Fruit fly (Drosophila melanogaster) whole organism, embryonic: Measurements from ENCODE around the gene CG43095.

Experiments used
- Adf1 ChIP-seq: fragments of 200-800 bp; sonication (Bioruptor generic); IDR thresholded peaks from 2 replicates; pipeline ENCODE4 v1.3.6; 2022; ENCODE audit warnings: missing biosample characterization, missing genetic modification characterization
- Aef1 ChIP-seq: fragments of 200-800 bp; sonication (Bioruptor generic); IDR thresholded peaks from 3 replicates; pipeline ENCODE4 v1.3.6; 2022; ENCODE audit warnings: missing biosample characterization, missing genetic modification characterization
- B-H2 ChIP-seq: fragments of 200-800 bp; sonication (Bioruptor generic); optimal IDR thresholded peaks from 2 replicates; lab custom pipeline; 2018; ENCODE audit warnings: missing biosample characterization, mild to moderate bottlenecking, missing genetic modification characterization
- CG10321 ChIP-seq: fragments of 200-800 bp; sonication (Bioruptor generic); IDR thresholded peaks from 2 replicates; pipeline ENCODE4 v1.3.6; 2022; ENCODE audit warnings: missing biosample characterization, missing genetic modification characterization
- CG11247 ChIP-seq: fragments of 200-800 bp; sonication (Bioruptor generic); IDR thresholded peaks from 2 replicates; pipeline ENCODE4 v1.3.6; 2022; ENCODE audit warnings: missing biosample characterization, missing genetic modification characterization
- CG14667 ChIP-seq: fragments of 200-800 bp; sonication (Bioruptor generic); IDR thresholded peaks from 2 replicates; pipeline ENCODE4 v1.3.6; 2022; ENCODE audit warnings: missing biosample characterization, missing genetic modification characterization
- CG15601 ChIP-seq: fragments of 200-800 bp; sonication (Bioruptor generic); optimal IDR thresholded peaks from 3 replicates; lab custom pipeline; 2019; ENCODE audit warnings: missing biosample characterization, mild to moderate bottlenecking, missing genetic modification characterization, moderate library complexity
- CG1647 ChIP-seq: fragments of 200-800 bp; sonication (Bioruptor generic); optimal IDR thresholded peaks from 3 replicates; lab custom pipeline; 2016; ENCODE audit warnings: missing biosample characterization, missing genetic modification characterization
- CG17359 ChIP-seq: fragments of 200-800 bp; sonication (Bioruptor generic); optimal IDR thresholded peaks from 3 replicates; lab custom pipeline; 2018; ENCODE audit warnings: missing biosample characterization, mild to moderate bottlenecking, missing genetic modification characterization, moderate library complexity
- CG18262 ChIP-seq: fragments of 200-800 bp; optimal IDR thresholded peaks from 3 replicates; lab custom pipeline; 2019; ENCODE audit warnings: missing biosample characterization, mild to moderate bottlenecking, missing genetic modification characterization, moderate library complexity
- CG2120 ChIP-seq: fragments of 200-800 bp; sonication (Bioruptor generic); optimal IDR thresholded peaks from 3 replicates; lab custom pipeline; 2016; ENCODE audit warnings: missing biosample characterization, missing genetic modification characterization
- CG2678 ChIP-seq: fragments of 200-800 bp; sonication (Bioruptor generic); optimal IDR thresholded peaks from 3 replicates; lab custom pipeline; 2019; ENCODE audit warnings: missing biosample characterization, mild to moderate bottlenecking, missing genetic modification characterization, moderate library complexity
- CG2712 ChIP-seq: fragments of 200-800 bp; optimal IDR thresholded peaks from 3 replicates; lab custom pipeline; 2019; ENCODE audit warnings: missing biosample characterization, mild to moderate bottlenecking, missing genetic modification characterization, moderate library complexity
- CG30403 ChIP-seq: fragments of 200-800 bp; sonication (Bioruptor generic); optimal IDR thresholded peaks from 3 replicates; lab custom pipeline; 2016; ENCODE audit warnings: missing biosample characterization, missing genetic modification characterization
- CG3995 ChIP-seq: fragments of 200-800 bp; sonication (Bioruptor generic); optimal IDR thresholded peaks from 3 replicates; lab custom pipeline; 2016; ENCODE audit warnings: missing biosample characterization, missing genetic modification characterization
- CG4328 ChIP-seq: fragments of 200-800 bp; sonication (Bioruptor generic); optimal IDR thresholded peaks from 3 replicates; lab custom pipeline; 2017; ENCODE audit warnings: missing biosample characterization, missing genetic modification reagents, missing genetic modification characterization
- CG4730 ChIP-seq: fragments of 200-800 bp; sonication (Bioruptor generic); IDR thresholded peaks from 2 replicates; pipeline ENCODE4 v1.3.6; 2022; ENCODE audit warnings: missing biosample characterization, missing genetic modification characterization
- CG4854 ChIP-seq: fragments of 200-800 bp; sonication (Bioruptor generic); optimal IDR thresholded peaks from 2 replicates; lab custom pipeline; 2016; ENCODE audit warnings: missing biosample characterization, missing genetic modification characterization, inconsistent platforms
- CG5953 ChIP-seq: fragments of 200-800 bp; sonication (Bioruptor generic); IDR thresholded peaks from 2 replicates; pipeline ENCODE4 v1.3.6; 2022; ENCODE audit warnings: missing biosample characterization, missing genetic modification characterization
- CG8290 ChIP-seq, 3 experiments: fragments of 200-800 bp; sonication (Bioruptor generic); optimal IDR thresholded peaks; 2 replicates each; lab custom pipeline; 2016 to 2019; ENCODE audit warnings: missing biosample characterization in 3 of 3, missing genetic modification characterization in 3 of 3, mild to moderate bottlenecking in 2 of 3, moderate library complexity in 1 of 3
- Deaf1 ChIP-seq: fragments of 200-800 bp; optimal IDR thresholded peaks from 3 replicates; lab custom pipeline; 2019; ENCODE audit warnings: missing biosample characterization, mild to moderate bottlenecking, missing genetic modification characterization, moderate library complexity
- Dll ChIP-seq: fragments of 200-800 bp; sonication (Bioruptor generic); IDR thresholded peaks from 4 replicates; pipeline ENCODE4 v1.3.6; 2022; ENCODE audit warnings: missing biosample characterization, missing genetic modification characterization; ENCODE audit not compliant: partially characterized antibody
- HLHmδ ChIP-seq: fragments of 200-800 bp; sonication (Bioruptor generic); optimal IDR thresholded peaks from 2 replicates; lab custom pipeline; 2018; ENCODE audit warnings: missing biosample characterization, mild to moderate bottlenecking, missing genetic modification characterization, moderate library complexity
- Hsf ChIP-seq: fragments of 200-800 bp; sonication (Bioruptor generic); optimal IDR thresholded peaks from 3 replicates; lab custom pipeline; 2016; ENCODE audit warnings: missing biosample characterization, missing genetic modification characterization
- Kr ChIP-seq: fragments of 200-800 bp; sonication (Bioruptor generic); optimal IDR thresholded peaks from 2 replicates; lab custom pipeline; 2017; ENCODE audit warnings: missing biosample characterization, mild to moderate bottlenecking, missing genetic modification characterization
- MESR4 ChIP-seq: fragments of 200-800 bp; sonication (Bioruptor generic); optimal IDR thresholded peaks from 2 replicates; lab custom pipeline; 2018; ENCODE audit warnings: missing biosample characterization, mild to moderate bottlenecking, missing genetic modification characterization, moderate library complexity
- Max ChIP-seq: fragments of 200-800 bp; sonication (Bioruptor generic); optimal IDR thresholded peaks from 2 replicates; lab custom pipeline; 2016; ENCODE audit warnings: missing biosample characterization, mild to moderate bottlenecking, missing genetic modification characterization
- Mrtf ChIP-seq: fragments of 200-800 bp; sonication (Bioruptor generic); IDR thresholded peaks from 3 replicates; pipeline ENCODE4 v1.3.6; 2022; ENCODE audit warnings: missing biosample characterization, missing genetic modification characterization
- Neu2 ChIP-seq: fragments of 200-800 bp; sonication (Bioruptor generic); optimal IDR thresholded peaks from 3 replicates; lab custom pipeline; 2016; ENCODE audit warnings: missing biosample characterization, missing genetic modification characterization, borderline replicate concordance
- NfI ChIP-seq: fragments of 200-800 bp; sonication (Bioruptor generic); optimal IDR thresholded peaks from 3 replicates; lab custom pipeline; 2018; ENCODE audit warnings: missing biosample characterization, mild to moderate bottlenecking, missing genetic modification characterization, moderate library complexity
- TFAM ChIP-seq: fragments of 200-800 bp; sonication (Bioruptor generic); optimal IDR thresholded peaks from 2 replicates; lab custom pipeline; 2017; ENCODE audit warnings: missing biosample characterization, missing genetic modification characterization, inconsistent platforms
- aop ChIP-seq: fragments of 200-800 bp; sonication (Bioruptor generic); IDR thresholded peaks from 2 replicates; pipeline ENCODE4 v1.3.6; 2022; ENCODE audit warnings: missing biosample characterization, missing genetic modification characterization
- ato ChIP-seq: fragments of 200-800 bp; sonication (Bioruptor generic); IDR thresholded peaks from 2 replicates; pipeline ENCODE4 v1.3.6; 2022; ENCODE audit warnings: missing biosample characterization, missing genetic modification characterization; ENCODE audit not compliant: partially characterized antibody
- bcd ChIP-seq: fragments of 200-800 bp; sonication (Bioruptor generic); optimal IDR thresholded peaks from 2 replicates; lab custom pipeline; 2017; ENCODE audit warnings: missing biosample characterization, mild to moderate bottlenecking, missing genetic modification characterization
- btn ChIP-seq: fragments of 200-800 bp; sonication (Bioruptor generic); optimal IDR thresholded peaks from 2 replicates; lab custom pipeline; 2016; ENCODE audit warnings: missing biosample characterization, missing genetic modification characterization
- cato ChIP-seq: fragments of 200-800 bp; sonication (Bioruptor generic); optimal IDR thresholded peaks from 2 replicates; lab custom pipeline; 2016; ENCODE audit warnings: missing biosample characterization, missing genetic modification characterization, borderline replicate concordance
- caup ChIP-seq: fragments of 200-800 bp; sonication (Bioruptor generic); optimal IDR thresholded peaks from 3 replicates; lab custom pipeline; 2017; ENCODE audit warnings: missing biosample characterization, mild to moderate bottlenecking, missing genetic modification characterization, moderate library complexity; ENCODE audit not compliant: severe bottlenecking
- emc ChIP-seq: fragments of 200-800 bp; sonication (Bioruptor generic); optimal IDR thresholded peaks from 2 replicates; lab custom pipeline; 2016; ENCODE audit warnings: missing biosample characterization, missing genetic modification characterization
- eyg ChIP-seq: fragments of 200-800 bp; sonication (Bioruptor generic); optimal IDR thresholded peaks from 3 replicates; lab custom pipeline; 2016; ENCODE audit warnings: missing biosample characterization, missing genetic modification characterization
- fd96Cb ChIP-seq: fragments of 200-800 bp; sonication (Bioruptor generic); optimal IDR thresholded peaks from 2 replicates; lab custom pipeline; 2018; ENCODE audit warnings: missing biosample characterization, mild to moderate bottlenecking, missing genetic modification characterization, moderate library complexity
- hth ChIP-seq: fragments of >200 bp; optimal IDR thresholded peaks from 2 replicates; lab custom pipeline; 2017; ENCODE audit warnings: inconsistent platforms
- lab ChIP-seq: fragments of 200-800 bp; sonication (Bioruptor generic); optimal IDR thresholded peaks from 3 replicates; lab custom pipeline; 2017; ENCODE audit warnings: missing biosample characterization, missing genetic modification characterization, mild to moderate bottlenecking, moderate library complexity, missing genetic modification reagents
- lola ChIP-seq, 3 experiments: fragments of >200 bp in 2 of 3; fragments of 200-800 bp in 1 of 3; sonication (Bioruptor generic) in 1 of 3; optimal IDR thresholded peaks; 2 replicates each; lab custom pipeline; 2017 to 2019; ENCODE audit warnings: missing biosample characterization in 3 of 3, missing genetic modification characterization in 3 of 3, mild to moderate bottlenecking in 1 of 3, moderate library complexity in 1 of 3
- pho ChIP-seq: fragments of 200-800 bp; sonication (Bioruptor generic); optimal IDR thresholded peaks from 2 replicates; lab custom pipeline; 2016; ENCODE audit warnings: missing biosample characterization, missing genetic modification characterization
- scrt ChIP-seq: fragments of 200-800 bp; sonication (Bioruptor generic); optimal IDR thresholded peaks from 2 replicates; lab custom pipeline; 2018; ENCODE audit warnings: missing biosample characterization, mild to moderate bottlenecking, missing genetic modification characterization, moderate library complexity
- unpg ChIP-seq: fragments of 200-800 bp; sonication (Bioruptor generic); optimal IDR thresholded peaks from 3 replicates; lab custom pipeline; 2018; ENCODE audit warnings: missing biosample characterization, mild to moderate bottlenecking, missing genetic modification characterization, moderate library complexity
- wek ChIP-seq: fragments of 200-800 bp; sonication (Bioruptor generic); optimal IDR thresholded peaks from 3 replicates; lab custom pipeline; 2018; ENCODE audit warnings: missing biosample characterization, mild to moderate bottlenecking, missing genetic modification characterization, moderate library complexity

The CG43095 gene

DNA sequence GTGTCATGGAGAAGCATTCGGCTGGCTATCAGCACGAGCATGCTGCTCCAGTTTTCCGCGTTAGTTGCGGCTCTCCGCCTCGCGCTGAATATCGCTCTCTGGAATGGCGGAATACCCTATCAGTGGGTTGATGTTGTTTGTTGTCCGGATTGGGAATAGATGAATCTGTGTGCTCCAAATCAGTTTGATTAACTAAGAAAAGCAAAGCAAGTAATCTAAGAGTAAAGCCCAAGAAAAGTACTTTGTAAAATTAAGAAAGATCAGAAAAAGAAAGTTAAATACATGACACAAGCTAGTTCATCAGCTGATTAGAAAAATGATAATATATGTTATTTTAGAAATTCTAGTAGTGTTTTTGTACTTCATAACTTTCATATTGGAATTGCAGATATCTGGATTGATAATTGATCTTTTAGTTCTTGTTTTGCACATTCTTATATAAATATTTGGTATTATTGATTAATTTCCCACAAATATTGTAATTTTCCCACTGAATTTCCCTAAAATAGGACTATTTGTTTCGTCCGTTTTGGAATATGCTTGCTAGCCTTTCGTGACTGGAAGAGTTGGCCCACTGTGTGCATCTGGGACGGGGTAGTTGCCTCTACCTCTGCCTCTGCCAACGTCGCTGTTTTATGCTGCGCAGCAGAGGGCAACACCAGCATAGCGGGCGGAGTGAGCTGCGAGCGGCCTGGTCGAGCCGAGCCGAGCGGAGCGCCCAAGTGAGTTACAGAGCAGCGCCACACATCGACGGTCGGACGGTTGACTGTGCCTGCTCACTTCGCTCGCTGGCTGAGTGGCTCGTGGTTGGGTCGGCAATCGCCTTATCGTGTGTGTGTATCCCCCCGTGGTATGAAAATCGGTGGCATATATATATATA is 17.4 kb downstream of the CG43095 start (continued):
- TF ChIP-seq CG4854 (GFP tag; lab: Kevin White, UChicago), result no peak
- peak; percentile 44 for TF ChIP-seq lab (GFP tag; lab: Kevin White, UChicago)
- TF ChIP-seq CG30403 (GFP tag; lab: Kevin White, UChicago), result peak; percentile 84
- no peak for TF ChIP-seq CG1647 (GFP tag; lab: Kevin White, UChicago)
- no peak for TF ChIP-seq emc (GFP tag; lab: Kevin White, UChicago)
- peak; percentile 72 for TF ChIP-seq bcd (GFP tag; lab: Kevin White, UChicago)
- peak; percentile 56 for TF ChIP-seq pho
- no peak; the same call in none of the 2 replicates for TF ChIP-seq CG14667 (GFP tag; lab: Robert Waterston, UW)
- peak; percentile 25; the same call in 1 of the 3 replicates for TF ChIP-seq Aef1 (GFP tag; lab: Robert Waterston, UW)
- peak; percentile 67 for TF ChIP-seq CG17359
- TF ChIP-seq B-H2 (GFP tag; lab: Kevin White, UChicago), result peak; percentile 9
- TF ChIP-seq Mrtf (GFP tag; lab: Robert Waterston, UW), result peak; percentile 23; the same call in 1 of the 3 replicates
- no peak for TF ChIP-seq btn (GFP tag; lab: Kevin White, UChicago)
- peak; percentile 98 for TF ChIP-seq Adf1 (GFP tag; lab: Robert Waterston, UW)
- no peak for TF ChIP-seq Kr
- TF ChIP-seq Max (GFP tag; lab: Kevin White, UChicago), result no peak
- peak; percentile 27 for TF ChIP-seq CG4730 (GFP tag; lab: Robert Waterston, UW)
- TF ChIP-seq lola (GFP tag; optimal IDR thresholded peaks at IDR 0.05; lab: Kevin White, UChicago), result peak in 1 of 3 experiments; percentile 47
- peak; percentile 77 for TF ChIP-seq CG18262
- no peak for TF ChIP-seq CG8290 (GFP tag; optimal IDR thresholded peaks at IDR 0.05; lab: Kevin White, UChicago)
- peak in 1 of 2 experiments; percentile 73 for TF ChIP-seq CG8290 (tag; optimal IDR thresholded peaks at IDR 0.05; lab: Kevin White, UChicago)
- no peak for TF ChIP-seq Dll (GFP tag; lab: Robert Waterston, UW)
- peak; percentile 72 for TF ChIP-seq CG2120 (GFP tag; lab: Kevin White, UChicago)
- TF ChIP-seq CG10321 (GFP tag; lab: Robert Waterston, UW), result no peak
- peak; percentile 95 for TF ChIP-seq Deaf1 (tag; lab: Kevin White, UChicago)
- no peak for TF ChIP-seq hth (lab: Kevin White, UChicago)
- TF ChIP-seq fd96Cb (tag; lab: Kevin White, UChicago), result peak; percentile 59
- peak; percentile 52 for TF ChIP-seq unpg (GFP tag; lab: Kevin White, UChicago)
- TF ChIP-seq scrt (GFP tag; lab: Kevin White, UChicago), result peak; percentile 38
- no peak for TF ChIP-seq CG3995 (GFP tag; lab: Kevin White, UChicago)
- TF ChIP-seq TFAM (GFP tag; lab: Kevin White, UChicago), result no peak
- TF ChIP-seq CG4328, result peak; percentile 58
- TF ChIP-seq Neu2 (GFP tag; lab: Kevin White, UChicago), result no peak
- TF ChIP-seq eyg (GFP tag; lab: Kevin White, UChicago), result no peak
- TF ChIP-seq MESR4 (GFP tag; lab: Kevin White, UChicago), result peak; percentile 6
- no peak for TF ChIP-seq cato (GFP tag; lab: Kevin White, UChicago)
- no peak for TF ChIP-seq wek (GFP tag; lab: Kevin White, UChicago)
- no peak for TF ChIP-seq HLHmδ
- no peak for TF ChIP-seq aop (GFP tag; lab: Robert Waterston, UW)
- TF ChIP-seq CG15601 (tag; lab: Kevin White, UChicago), result peak; percentile 15
- TF ChIP-seq CG11247 (GFP tag; lab: Robert Waterston, UW), result peak; percentile 14; the same call in 1 of the 2 replicates
- TF ChIP-seq caup (GFP tag; lab: Kevin White, UChicago), result peak; percentile 9
- peak; percentile 56 for TF ChIP-seq CG2712 (tag; lab: Kevin White, UChicago)
- TF ChIP-seq Hsf (GFP tag; lab: Kevin White, UChicago), result peak; percentile 64
- TF ChIP-seq CG5953 (GFP tag; lab: Robert Waterston, UW), result 0 out of 2 replicates have a peak, but pooled peaks have one; percentile 4
- peak; percentile 52 for TF ChIP-seq NfI (GFP tag; lab: Kevin White, UChicago)
- TF ChIP-seq ato, result 0 out of 2 replicates have a peak, but pooled peaks have one; percentile 31
- TF ChIP-seq CG2678 (tag; lab: Kevin White, UChicago), result peak; percentile 81
